Worm (Caenorhabditis elegans) whole organism, late embryonic: ENCODE data around the gene C46C11.3.

Experiments
- C08G9.2 ChIP-seq: sonication (generic microtip); optimal IDR thresholded peaks from 2 replicates; lab custom pipeline; 2016; ENCODE audit warnings: mild to moderate bottlenecking, missing genetic modification characterization, moderate library complexity, missing compliant biosample characterization
- K02D7.2 ChIP-seq: sonication (generic microtip); optimal IDR thresholded peaks from 2 replicates; lab custom pipeline; 2017; ENCODE audit warnings: mild to moderate bottlenecking, missing genetic modification characterization, missing compliant biosample characterization
- K09A11.1 ChIP-seq: sonication (generic microtip); optimal IDR thresholded peaks from 2 replicates; lab custom pipeline; 2017; ENCODE audit warnings: antibody characterized with exemption, mild to moderate bottlenecking, missing genetic modification characterization, missing compliant biosample characterization; ENCODE audit not compliant: insufficient read depth
- Y22D7AL.16 ChIP-seq: sonication (generic microtip); optimal IDR thresholded peaks from 2 replicates; lab custom pipeline; 2016; ENCODE audit warnings: missing genetic modification characterization, missing compliant biosample characterization
- ceh-19 ChIP-seq: fragments of 200-800 bp; sonication (Bioruptor generic); optimal IDR thresholded peaks from 2 replicates; lab custom pipeline; 2018; ENCODE audit warnings: mild to moderate bottlenecking, missing genetic modification characterization, missing compliant biosample characterization
- ceh-31 ChIP-seq: sonication (generic microtip); optimal IDR thresholded peaks from 2 replicates; lab custom pipeline; 2016; ENCODE audit warnings: missing genetic modification characterization, missing compliant biosample characterization
- ceh-34 ChIP-seq: sonication (generic microtip); optimal IDR thresholded peaks from 2 replicates; lab custom pipeline; 2016; ENCODE audit warnings: mild to moderate bottlenecking, missing genetic modification characterization, missing compliant biosample characterization
- ceh-48 ChIP-seq: sonication (generic microtip); optimal IDR thresholded peaks from 2 replicates; lab custom pipeline; 2016; ENCODE audit warnings: missing genetic modification characterization, inconsistent platforms, missing compliant biosample characterization
- ceh-9 ChIP-seq: sonication (generic microtip); optimal IDR thresholded peaks from 2 replicates; lab custom pipeline; 2016; ENCODE audit warnings: mild to moderate bottlenecking, missing genetic modification characterization, inconsistent platforms, missing compliant biosample characterization
- dve-1 ChIP-seq: sonication (generic microtip); optimal IDR thresholded peaks from 2 replicates; lab custom pipeline; 2017; ENCODE audit warnings: antibody characterized with exemption, mild to moderate bottlenecking, missing genetic modification characterization, missing compliant biosample characterization
- elt-2 ChIP-seq: sonication (generic microtip); optimal IDR thresholded peaks from 2 replicates; lab custom pipeline; 2016; ENCODE audit warnings: missing genetic modification reagents, missing genetic modification characterization, missing compliant biosample characterization
- eyg-1 ChIP-seq: sonication (generic microtip); optimal IDR thresholded peaks from 2 replicates; lab custom pipeline; 2016; ENCODE audit warnings: missing genotype, missing genetic modification characterization, missing compliant biosample characterization
- fkh-10 ChIP-seq: fragments of 150-350 bp; optimal IDR thresholded peaks from 2 replicates; lab custom pipeline; 2014; ENCODE audit warnings: missing biosample characterization, missing genetic modification reagents, missing genetic modification characterization
- fkh-6 ChIP-seq: sonication (generic microtip); optimal IDR thresholded peaks from 2 replicates; lab custom pipeline; 2016; ENCODE audit warnings: missing genetic modification characterization, missing compliant biosample characterization
- gmeb-2 ChIP-seq: sonication (generic microtip); optimal IDR thresholded peaks from 2 replicates; lab custom pipeline; 2016; ENCODE audit warnings: missing genetic modification characterization, inconsistent platforms, missing compliant biosample characterization
- hlh-15 ChIP-seq: sonication (generic microtip); optimal IDR thresholded peaks from 2 replicates; lab custom pipeline; 2016; ENCODE audit warnings: missing genetic modification characterization, missing compliant biosample characterization
- hlh-6 ChIP-seq: sonication (generic microtip); optimal IDR thresholded peaks from 2 replicates; lab custom pipeline; 2016; ENCODE audit warnings: missing genotype, missing genetic modification characterization, missing compliant biosample characterization
- hlh-8 ChIP-seq: sonication (generic microtip); optimal IDR thresholded peaks from 2 replicates; lab custom pipeline; 2016; ENCODE audit warnings: missing genotype, missing genetic modification characterization, missing compliant biosample characterization
- madf-2 ChIP-seq: sonication (generic microtip); optimal IDR thresholded peaks from 2 replicates; lab custom pipeline; 2017; ENCODE audit warnings: missing genetic modification characterization, missing compliant biosample characterization
- mec-3 ChIP-seq: sonication (generic microtip); optimal IDR thresholded peaks from 2 replicates; lab custom pipeline; 2016; ENCODE audit warnings: borderline replicate concordance, missing genetic modification characterization, missing compliant biosample characterization
- nfya-1 ChIP-seq: sonication (generic microtip); optimal IDR thresholded peaks from 2 replicates; lab custom pipeline; 2017; ENCODE audit warnings: missing genetic modification characterization, mild to moderate bottlenecking, missing compliant biosample characterization, antibody characterized with exemption, moderate library complexity
- nhr-232 ChIP-seq: sonication (generic microtip); optimal IDR thresholded peaks from 2 replicates; lab custom pipeline; 2016; ENCODE audit warnings: missing genetic modification characterization, missing compliant biosample characterization
- pha-2 ChIP-seq: sonication (generic microtip); optimal IDR thresholded peaks from 2 replicates; lab custom pipeline; 2017; ENCODE audit warnings: mild to moderate bottlenecking, missing genetic modification characterization, missing compliant biosample characterization
- pqm-1 ChIP-seq: sonication (generic microtip); optimal IDR thresholded peaks from 2 replicates; lab custom pipeline; 2016; ENCODE audit warnings: missing genetic modification characterization, missing compliant biosample characterization
- pros-1 ChIP-seq: fragments of 150-350 bp; optimal IDR thresholded peaks from 2 replicates; lab custom pipeline; 2014; ENCODE audit warnings: missing biosample characterization, missing genetic modification reagents, missing genetic modification characterization
- sdc-2 ChIP-seq: sonication (generic microtip); optimal IDR thresholded peaks from 2 replicates; lab custom pipeline; 2016; ENCODE audit warnings: missing genotype, missing genetic modification characterization, missing compliant biosample characterization
- syd-9 ChIP-seq: sonication (generic microtip); optimal IDR thresholded peaks from 2 replicates; lab custom pipeline; 2016; ENCODE audit warnings: mild to moderate bottlenecking, missing genetic modification characterization, moderate library complexity, missing compliant biosample characterization
- tbx-2 ChIP-seq: sonication (generic microtip); optimal IDR thresholded peaks from 2 replicates; lab custom pipeline; 2016; ENCODE audit warnings: missing genetic modification characterization, missing compliant biosample characterization
- tbx-7 ChIP-seq: sonication (generic microtip); optimal IDR thresholded peaks from 2 replicates; lab custom pipeline; 2016; ENCODE audit warnings: missing genotype, missing genetic modification characterization, missing compliant biosample characterization
- unc-42 ChIP-seq: sonication (generic microtip); optimal IDR thresholded peaks from 2 replicates; lab custom pipeline; 2016; ENCODE audit warnings: missing genotype, missing genetic modification characterization, missing compliant biosample characterization
- unc-55 ChIP-seq: sonication (generic microtip); optimal IDR thresholded peaks from 2 replicates; lab custom pipeline; 2017; ENCODE audit warnings: missing biosample characterization, missing genetic modification reagents, missing genetic modification characterization
- unc-86 ChIP-seq: sonication (generic microtip); optimal IDR thresholded peaks from 2 replicates; lab custom pipeline; 2016; ENCODE audit warnings: missing genetic modification characterization, missing compliant biosample characterization

C46C11.3 gene

DNA sequence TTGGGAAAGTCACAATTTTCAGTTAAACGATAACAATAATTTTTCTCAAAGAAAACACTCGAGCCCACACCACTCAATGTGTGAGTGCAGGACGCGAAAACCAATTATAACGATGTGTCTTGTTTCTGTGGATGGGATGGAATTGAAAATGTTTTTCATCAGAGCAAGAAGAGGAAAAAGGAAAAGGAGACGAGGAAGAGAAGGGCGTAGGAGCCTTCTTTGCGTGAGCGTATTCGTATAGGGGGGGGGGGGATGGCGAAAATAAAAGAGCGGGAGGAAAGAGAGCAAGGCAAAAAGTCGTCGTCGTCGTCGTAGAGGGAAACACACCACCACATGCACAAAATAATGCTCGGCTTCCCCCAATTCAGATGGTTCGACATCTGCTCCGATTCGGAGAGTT lies 2.1 kb upstream of the C46C11.3 start (continued):
- TF ChIP-seq pqm-1 (tag; lab: Kevin White, UChicago) (no peak), fkh-6 (tag; lab: Kevin White, UChicago) (no peak), K09A11.1 (tag; lab: Kevin White, UChicago) (no peak), C08G9.2 (tag; lab: Kevin White, UChicago) (no peak), ceh-34 (peak; percentile 27), fkh-10 (no peak), pros-1 (tag; lab: Kevin White, UChicago) (no peak), nfya-1 (tag; lab: Kevin White, UChicago) (no peak), ceh-9 (tag; lab: Kevin White, UChicago) (no peak)
- TF ChIP-seq, all 69 proteins: peak for 6

DNA sequence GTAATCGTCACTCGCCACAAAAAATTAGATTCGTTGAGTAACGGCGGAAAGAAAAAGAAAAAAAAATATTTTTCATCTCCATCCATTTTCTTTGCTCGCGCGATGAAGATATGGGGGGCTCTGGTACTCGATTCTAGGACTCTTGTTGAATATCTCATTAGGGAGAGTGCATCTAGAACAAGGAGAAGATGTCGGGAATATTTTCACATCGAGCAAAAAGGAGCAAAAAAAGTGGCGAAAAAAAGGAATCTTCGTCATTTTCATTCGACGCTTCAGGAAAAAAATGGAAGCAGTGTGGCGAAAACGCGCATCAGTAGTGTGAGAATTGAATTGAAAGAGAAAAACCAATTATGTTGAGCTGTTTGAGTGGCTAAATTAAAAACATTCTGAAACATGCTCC lies 1.6 kb downstream of the C46C11.3 start:
- peak; percentile 82 for TF ChIP-seq unc-42 (tag; lab: Kevin White, UChicago)
- no peak for TF ChIP-seq fkh-6 (tag; lab: Kevin White, UChicago)
- peak; percentile 7 for TF ChIP-seq ceh-31 (tag; lab: Kevin White, UChicago)

DNA sequence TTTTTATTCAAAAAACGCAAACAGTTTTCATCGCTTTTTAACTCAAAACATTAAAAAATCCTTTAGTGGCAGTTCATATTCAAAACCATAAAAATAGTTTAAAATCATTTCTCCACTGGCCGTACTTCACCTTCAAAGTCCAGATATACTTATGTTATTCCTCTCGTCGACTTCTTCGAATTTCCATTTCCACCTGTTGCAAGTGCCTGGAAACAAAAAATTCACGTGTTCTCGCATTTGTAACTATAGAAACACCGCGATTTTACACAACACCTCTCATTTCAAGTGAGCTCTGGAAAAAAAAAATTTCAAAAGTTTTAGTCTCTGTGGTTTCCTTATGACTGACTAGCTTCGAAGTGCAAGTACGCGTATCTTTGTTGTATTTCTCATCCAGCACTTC lies 3.0 kb downstream of the C46C11.3 start:
- TF ChIP-seq elt-2 (tag; lab: Kevin White, UChicago) = no peak
- TF ChIP-seq syd-9 (tag; lab: Kevin White, UChicago) = no peak
- TF ChIP-seq unc-42 (tag; lab: Kevin White, UChicago) = no peak
- no peak for TF ChIP-seq mec-3 (tag; lab: Kevin White, UChicago)
- TF ChIP-seq nhr-232 (tag; lab: Kevin White, UChicago) = no peak
- TF ChIP-seq sdc-2 = no peak
- no peak for TF ChIP-seq madf-2 (tag; lab: Kevin White, UChicago)
- TF ChIP-seq, all 69 proteins: peak for 0

DNA sequence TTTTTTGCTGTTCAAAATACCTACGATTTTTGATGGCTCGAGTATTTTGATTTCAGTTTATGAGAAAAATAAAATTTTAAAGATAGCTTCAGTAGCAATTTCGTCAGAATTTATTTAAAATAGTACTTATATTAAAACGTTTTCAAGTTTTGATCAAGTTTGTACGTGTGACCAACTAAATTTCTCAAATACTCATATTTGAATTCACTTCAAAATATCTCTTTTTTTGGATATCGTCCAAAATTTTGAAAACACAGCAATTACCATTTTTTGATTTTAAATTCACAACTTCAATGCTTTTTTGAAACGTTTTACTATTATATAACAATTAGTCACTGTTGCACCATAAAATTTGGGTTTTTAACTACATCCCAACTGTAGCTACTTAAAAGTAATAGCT lies 4.8 kb downstream of the C46C11.3 start:
- TF ChIP-seq hlh-15 (no peak), tbx-7 (tag; lab: Kevin White, UChicago) (no peak), hlh-6 (tag; lab: Kevin White, UChicago) (no peak), sdc-2 (no peak)
- TF ChIP-seq, all 69 proteins: peak for 0

DNA sequence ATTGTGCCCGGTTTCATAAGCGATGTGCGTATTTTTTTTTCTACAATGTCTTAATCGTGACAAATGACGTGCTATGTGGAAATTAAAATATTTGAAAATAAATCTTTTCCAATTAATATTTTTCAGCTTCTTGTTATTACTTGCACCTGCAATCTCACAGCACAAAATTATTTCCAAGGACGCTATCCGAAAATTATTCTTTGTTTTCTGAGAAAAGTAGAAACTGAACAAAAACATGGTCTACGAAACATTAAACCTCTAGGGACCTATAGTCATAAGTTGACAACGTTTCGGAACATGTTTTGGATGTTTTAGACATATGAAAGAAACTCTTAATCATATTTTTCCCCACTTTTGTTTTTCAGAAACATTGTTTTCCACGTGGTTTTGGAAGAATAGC lies 6.2 kb downstream of the C46C11.3 start:
- TF ChIP-seq dve-1 = no peak
- no peak for TF ChIP-seq gmeb-2
- TF ChIP-seq ceh-19 (GFP tag; lab: Kevin White, UChicago) = no peak
- TF ChIP-seq ceh-34 = no peak
- no peak for TF ChIP-seq nhr-232 (tag; lab: Kevin White, UChicago)
- TF ChIP-seq C08G9.2 (tag; lab: Kevin White, UChicago) = no peak
- TF ChIP-seq K02D7.2 (tag; lab: Kevin White, UChicago) = no peak
- TF ChIP-seq Y22D7AL.16 (tag; lab: Kevin White, UChicago) = no peak
- TF ChIP-seq ceh-48 (tag; lab: Kevin White, UChicago) = no peak
- TF ChIP-seq fkh-10 = no peak
- no peak for TF ChIP-seq unc-86 (tag; lab: Kevin White, UChicago)
- TF ChIP-seq tbx-2 = no peak
- TF ChIP-seq pha-2 (tag; lab: Kevin White, UChicago) = no peak
- no peak for TF ChIP-seq nfya-1 (tag; lab: Kevin White, UChicago)
- no peak for TF ChIP-seq hlh-15
- no peak for TF ChIP-seq eyg-1 (tag; lab: Kevin White, UChicago)

DNA sequence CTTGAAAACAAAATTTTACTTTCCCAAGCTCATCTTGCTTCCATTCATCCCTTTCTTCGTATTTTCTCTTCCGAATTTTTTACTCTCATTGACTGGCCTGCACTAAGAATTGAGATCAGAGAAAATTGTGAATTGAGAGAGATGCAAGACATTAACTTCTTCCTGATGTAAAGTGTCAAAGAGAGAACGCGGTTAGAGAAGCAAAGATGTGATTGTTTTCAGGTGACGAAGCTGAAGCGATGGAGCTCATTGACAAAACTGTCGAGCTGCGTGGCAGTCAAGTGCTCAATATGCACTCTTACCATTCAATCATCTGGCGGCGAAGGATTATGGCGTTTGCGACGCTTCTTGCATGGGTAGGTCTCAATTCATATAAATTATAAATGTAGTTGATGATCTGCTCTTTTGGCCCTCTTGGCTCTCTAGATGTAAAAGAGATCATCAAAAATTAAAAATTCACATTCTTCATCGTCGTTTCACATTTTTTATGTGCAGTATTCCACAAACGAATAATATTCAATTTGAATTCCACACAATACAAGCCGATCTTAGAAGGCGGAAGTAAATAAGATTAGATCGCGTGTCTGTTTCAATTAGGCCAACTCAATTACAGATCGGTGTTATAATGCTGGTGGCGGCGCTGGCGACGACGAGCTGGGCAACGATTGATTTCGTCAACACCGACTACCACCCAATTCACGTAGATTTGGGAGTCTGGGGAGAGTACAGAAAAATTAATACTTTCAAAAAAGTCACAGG lies 6.9 kb downstream of the C46C11.3 start:
- TF ChIP-seq hlh-8 (peak; percentile 3), unc-55 (GFP tag; lab: Kevin White, UChicago) (peak; percentile 18), unc-42 (tag; lab: Kevin White, UChicago) (peak; percentile 85), ceh-19 (GFP tag; lab: Kevin White, UChicago) (no peak)
